4 fruit fly cellular contexts compared by ENCODE assay signal in the genomic region with DNA sequence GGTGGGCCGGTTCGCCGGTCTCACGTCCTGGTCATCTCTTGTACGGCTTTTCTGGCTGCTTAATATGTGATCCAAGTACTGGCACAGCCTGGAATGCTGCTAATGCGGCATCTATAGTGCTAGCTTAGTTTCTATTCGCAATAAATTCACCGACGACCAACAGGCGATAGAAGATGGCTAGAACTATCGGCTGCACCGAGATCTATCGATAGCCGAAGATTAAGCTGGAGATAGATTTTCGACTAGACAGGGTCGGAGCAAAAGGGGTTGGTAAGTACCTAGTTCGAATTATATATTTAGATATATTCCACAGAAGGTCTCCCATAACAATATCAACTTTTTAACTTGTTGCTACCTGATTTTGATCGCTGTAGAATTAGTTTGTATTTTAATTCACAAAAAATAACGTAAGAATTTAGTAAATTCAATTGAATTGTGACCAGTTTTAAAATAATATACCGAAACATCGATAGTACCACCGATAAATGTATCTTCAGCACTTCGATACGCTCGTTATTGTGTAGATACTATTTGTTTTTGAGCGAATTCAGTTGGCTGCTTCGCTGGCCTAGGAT.
TF ChIP-seq lines count a peak whose summit lies in the region.

A gene (minus strand): TSS at position 185 of the 575 bp plus-strand sequence.
A gene (plus strand): TSS at position 499 of the 575 bp plus-strand sequence.

TF ChIP-seq in whole organism, adult, 20 proteins besides CTCF, POLR2A, EP300 and RAD21 (continued from another document):
- TF ChIP-seq CG12768 (GFP tag; optimal IDR thresholded peaks at IDR 0.05; lab: Kevin White, UChicago), result peak; percentile 59
- TF ChIP-seq CG14711 (tag; optimal IDR thresholded peaks at IDR 0.05; lab: Kevin White, UChicago), result peak; percentile 55

TF ChIP-seq in whole organism, embryonic, 481 proteins besides CTCF, POLR2A, EP300 and RAD21 (continued from another document and continues in another):
- TF ChIP-seq CG8478 (optimal IDR thresholded peaks at IDR 0.05; lab: Kevin White, UChicago) (no peak), exex (tag; optimal IDR thresholded peaks at IDR 0.05; lab: Kevin White, UChicago) (peak; percentile 34), Atf-2 (GFP tag; optimal IDR thresholded peaks at IDR 0.05; lab: Kevin White, UChicago) (no peak), wor (GFP tag; IDR thresholded peaks at IDR 0.05; lab: Robert Waterston, UW) (no peak), so (GFP tag; IDR thresholded peaks at IDR 0.05; lab: Robert Waterston, UW) (no peak), CG12391 (tag; optimal IDR thresholded peaks at IDR 0.05; lab: Kevin White, UChicago) (peak; percentile 80), luna (GFP tag; optimal IDR thresholded peaks at IDR 0.05; lab: Kevin White, UChicago) (no peak), tin (GFP tag; optimal IDR thresholded peaks at IDR 0.05; lab: Kevin White, UChicago) (peak; percentile 60), wdn (GFP tag; IDR thresholded peaks at IDR 0.05; lab: Robert Waterston, UW) (peak; percentile 48; the same call in 1 of the 2 replicates), CG33557 (GFP tag; optimal IDR thresholded peaks at IDR 0.05; lab: Kevin White, UChicago) (peak; percentile 54), CG13775 (GFP tag; optimal IDR thresholded peaks at IDR 0.05; lab: Kevin White, UChicago) (peak; percentile 72), gsb-n (tag; optimal IDR thresholded peaks at IDR 0.05; lab: Kevin White, UChicago) (peak; percentile 76), CG6683 (GFP tag; optimal IDR thresholded peaks at IDR 0.05; lab: Kevin White, UChicago) (peak; percentile 8), CG9817 (tag; optimal IDR thresholded peaks at IDR 0.05; lab: Kevin White, UChicago) (peak; percentile 67), CG2120 (GFP tag; optimal IDR thresholded peaks at IDR 0.05; lab: Kevin White, UChicago) (peak; percentile 89), Fer2 (tag; optimal IDR thresholded peaks at IDR 0.05; lab: Kevin White, UChicago) (peak; percentile 16), Dip2 (GFP tag; IDR thresholded peaks at IDR 0.05; lab: Robert Waterston, UW) (no peak), tna (GFP tag; IDR thresholded peaks at IDR 0.05; lab: Robert Waterston, UW; ENCODE audit: partially characterized antibody) (peak; percentile 94), CG17912 (GFP tag; optimal IDR thresholded peaks at IDR 0.05; lab: Kevin White, UChicago) (no peak), CG12236 (GFP tag; optimal IDR thresholded peaks at IDR 0.05; lab: Kevin White, UChicago) (peak; percentile 6), Sin3A (optimal IDR thresholded peaks at IDR 0.05; lab: Kevin White, UChicago) (peak; percentile 79), CG32532 (GFP tag; IDR thresholded peaks at IDR 0.05; lab: Robert Waterston, UW) (peak; percentile 65), CG14014 (GFP tag; IDR thresholded peaks at IDR 0.05; lab: Robert Waterston, UW) (peak; percentile 49; the same call in 1 of the 2 replicates), CG15011 (GFP tag; optimal IDR thresholded peaks at IDR 0.05; lab: Kevin White, UChicago) (no peak), lmd (GFP tag; IDR thresholded peaks at IDR 0.05; lab: Robert Waterston, UW) (peak; percentile 64), HLH4C (GFP tag; IDR thresholded peaks at IDR 0.05; lab: Robert Waterston, UW; ENCODE audit: partially characterized antibody) (peak; percentile 93), org-1 (GFP tag; optimal IDR thresholded peaks at IDR 0.05; lab: Kevin White, UChicago) (peak; percentile 31), Rx (GFP tag; IDR thresholded peaks at IDR 0.05; lab: Robert Waterston, UW) (0 out of 2 replicates have a peak, but pooled peaks have one; percentile 2), zen2 (GFP tag; IDR thresholded peaks at IDR 0.05; lab: Robert Waterston, UW; ENCODE audit: partially characterized antibody) (peak; percentile 74), Asciz (GFP tag; optimal IDR thresholded peaks at IDR 0.05; lab: Kevin White, UChicago) (peak; percentile 39), CG7271 (tag; optimal IDR thresholded peaks at IDR 0.05; lab: Kevin White, UChicago) (no peak), HLHmδ (GFP tag; optimal IDR thresholded peaks at IDR 0.05; lab: Kevin White, UChicago) (no peak), sens (GFP tag; lab: Kevin White, UChicago) (peak; percentile 95), ewg (GFP tag; optimal IDR thresholded peaks at IDR 0.05; lab: Kevin White, UChicago) (peak; percentile 38), ftz-f1 (GFP tag; optimal IDR thresholded peaks at IDR 0.05; lab: Kevin White, UChicago) (peak; percentile 12), Scr (GFP tag; IDR thresholded peaks at IDR 0.05; lab: Robert Waterston, UW; ENCODE audit: partially characterized antibody) (peak; percentile 96), MESR4 (GFP tag; optimal IDR thresholded peaks at IDR 0.05; lab: Kevin White, UChicago) (peak; percentile 58), Optix (GFP tag; IDR thresholded peaks at IDR 0.05; lab: Robert Waterston, UW) (no peak), phol (tag; optimal IDR thresholded peaks at IDR 0.05; lab: Kevin White, UChicago) (peak; percentile 95), tap (tag; optimal IDR thresholded peaks at IDR 0.05; lab: Kevin White, UChicago) (peak; percentile 18)

TF ChIP-seq in whole organism, prepupa, 60 proteins besides CTCF, POLR2A, EP300 and RAD21 (continued from another document):
- peak; percentile 63 for TF ChIP-seq Smox (GFP tag; optimal IDR thresholded peaks at IDR 0.05; lab: Kevin White, UChicago)
- no peak for TF ChIP-seq CG8632 (GFP tag; optimal IDR thresholded peaks at IDR 0.05; lab: Kevin White, UChicago)
- peak; percentile 73 for TF ChIP-seq topi (GFP tag; optimal IDR thresholded peaks at IDR 0.05; lab: Kevin White, UChicago)
- TF ChIP-seq CG10669 (GFP tag; optimal IDR thresholded peaks at IDR 0.05; lab: Kevin White, UChicago), result no peak
- TF ChIP-seq CG16779 (tag; optimal IDR thresholded peaks at IDR 0.05; lab: Kevin White, UChicago), result no peak
- TF ChIP-seq OdsH (GFP tag; optimal IDR thresholded peaks at IDR 0.05; lab: Kevin White, UChicago), result no peak
- peak; percentile 33 for TF ChIP-seq CG6276 (GFP tag; optimal IDR thresholded peaks at IDR 0.05; lab: Kevin White, UChicago)
- TF ChIP-seq salr (GFP tag; optimal IDR thresholded peaks at IDR 0.05; lab: Kevin White, UChicago), result peak in 1 of 2 experiments; percentile 40
- TF ChIP-seq CG34406 (GFP tag; optimal IDR thresholded peaks at IDR 0.05; lab: Kevin White, UChicago), result peak; percentile 66
- TF ChIP-seq fkh (GFP tag; optimal IDR thresholded peaks at IDR 0.05; lab: Kevin White, UChicago), result peak; percentile 65
- peak; percentile 14 for TF ChIP-seq CG1621 (tag; optimal IDR thresholded peaks at IDR 0.05; lab: Kevin White, UChicago)
- no peak for TF ChIP-seq pdm3 (GFP tag; optimal IDR thresholded peaks at IDR 0.05; lab: Kevin White, UChicago)
- TF ChIP-seq svp (GFP tag; lab: Kevin White, UChicago), result no peak
- TF ChIP-seq CG8119 (GFP tag; IDR thresholded peaks at IDR 0.05; lab: Robert Waterston, UW), result 0 out of 3 replicates have a peak, but pooled peaks have one; percentile 12
- peak; percentile 66 for TF ChIP-seq Hr39 (GFP tag; optimal IDR thresholded peaks at IDR 0.05; lab: Kevin White, UChicago)
- no peak; the same call in 1 of the 3 replicates for TF ChIP-seq eg (GFP tag; IDR thresholded peaks at IDR 0.05; lab: Robert Waterston, UW)
- TF ChIP-seq cyc (GFP tag; optimal IDR thresholded peaks at IDR 0.05; lab: Kevin White, UChicago), result peak; percentile 63
- peak; percentile 72 for TF ChIP-seq lz (GFP tag; optimal IDR thresholded peaks at IDR 0.05; lab: Kevin White, UChicago)
- no peak for TF ChIP-seq dac (GFP tag; optimal IDR thresholded peaks at IDR 0.05; lab: Kevin White, UChicago)
- TF ChIP-seq CG3919 (GFP tag; optimal IDR thresholded peaks at IDR 0.05; lab: Kevin White, UChicago), result no peak
- no peak for TF ChIP-seq CG9139 (GFP tag; optimal IDR thresholded peaks at IDR 0.05; lab: Kevin White, UChicago)
- TF ChIP-seq CG10631 (GFP tag; optimal IDR thresholded peaks at IDR 0.05; lab: Kevin White, UChicago), result peak; percentile 64
- TF ChIP-seq CG7368 (GFP tag; optimal IDR thresholded peaks at IDR 0.05; lab: Kevin White, UChicago), result no peak
- peak; percentile 34 for TF ChIP-seq vri (GFP tag; optimal IDR thresholded peaks at IDR 0.05; lab: Kevin White, UChicago)
- peak; percentile 15 for TF ChIP-seq Eip93F (GFP tag; optimal IDR thresholded peaks at IDR 0.05; lab: Kevin White, UChicago)
- no peak for TF ChIP-seq CG6854 (GFP tag; optimal IDR thresholded peaks at IDR 0.05; lab: Kevin White, UChicago)
- peak; percentile 27 for TF ChIP-seq net (GFP tag; optimal IDR thresholded peaks at IDR 0.05; lab: Kevin White, UChicago)
- no peak for TF ChIP-seq spab (GFP tag; optimal IDR thresholded peaks at IDR 0.05; lab: Kevin White, UChicago)
- TF ChIP-seq Met (GFP tag; optimal IDR thresholded peaks at IDR 0.05; lab: Kevin White, UChicago), result peak; percentile 66
- TF ChIP-seq Sox102F (GFP tag; optimal IDR thresholded peaks at IDR 0.05; lab: Kevin White, UChicago), result no peak
- peak; percentile 37 for TF ChIP-seq Sox15 (GFP tag; optimal IDR thresholded peaks at IDR 0.05; lab: Kevin White, UChicago)
- peak; percentile 52 for TF ChIP-seq achi (GFP tag; optimal IDR thresholded peaks at IDR 0.05; lab: Kevin White, UChicago)
- TF ChIP-seq Ets21C (GFP tag; optimal IDR thresholded peaks at IDR 0.05; lab: Kevin White, UChicago), result peak; percentile 61
- TF ChIP-seq Lpt (GFP tag; optimal IDR thresholded peaks at IDR 0.05; lab: Kevin White, UChicago), result no peak
- no peak for TF ChIP-seq CG11762 (GFP tag; optimal IDR thresholded peaks at IDR 0.05; lab: Kevin White, UChicago; ENCODE audit: insufficient read depth)
- peak; percentile 49; the same call in 1 of the 2 replicates for TF ChIP-seq Gug (GFP tag; IDR thresholded peaks at IDR 0.05; lab: Robert Waterston, UW)
- no peak for TF ChIP-seq fd85E (GFP tag; optimal IDR thresholded peaks at IDR 0.05; lab: Kevin White, UChicago)
- TF ChIP-seq dsx (GFP tag; optimal IDR thresholded peaks at IDR 0.05; lab: Kevin White, UChicago; ENCODE audit: poor library complexity, severe bottlenecking), result peak; percentile 39
- peak; percentile 64 for TF ChIP-seq Sox14 (GFP tag; optimal IDR thresholded peaks at IDR 0.05; lab: Kevin White, UChicago)
- peak; percentile 37 for TF ChIP-seq CG11902 (GFP tag; optimal IDR thresholded peaks at IDR 0.05; lab: Kevin White, UChicago)
- no peak for TF ChIP-seq CG11294 (GFP tag; IDR thresholded peaks at IDR 0.05; lab: Robert Waterston, UW)
- no peak for TF ChIP-seq CG6808 (GFP tag; optimal IDR thresholded peaks at IDR 0.05; lab: Kevin White, UChicago)

TF ChIP-seq in whole organism, wandering third instar larva, 38 proteins besides CTCF, POLR2A, EP300 and RAD21 (continued from another document):
- TF ChIP-seq Dif (GFP tag; optimal IDR thresholded peaks at IDR 0.05; lab: Kevin White, UChicago; ENCODE audit: partially characterized antibody) (no peak), jim (GFP tag; optimal IDR thresholded peaks at IDR 0.05; lab: Kevin White, UChicago) (no peak), OdsH (GFP tag; optimal IDR thresholded peaks at IDR 0.05; lab: Kevin White, UChicago) (peak; percentile 59), CG32264 (GFP tag; optimal IDR thresholded peaks at IDR 0.05; lab: Kevin White, UChicago) (no peak), Rel (GFP tag; optimal IDR thresholded peaks at IDR 0.05; lab: Kevin White, UChicago) (no peak), Rel (tag; optimal IDR thresholded peaks at IDR 0.05; lab: Kevin White, UChicago) (no peak), brk (GFP tag; optimal IDR thresholded peaks at IDR 0.05; lab: Kevin White, UChicago) (no peak), Hr83 (GFP tag; optimal IDR thresholded peaks at IDR 0.05; lab: Kevin White, UChicago; ENCODE audit: poor library complexity, severe bottlenecking) (peak; percentile 64), Sp1 (GFP tag; optimal IDR thresholded peaks at IDR 0.05; lab: Kevin White, UChicago) (peak; percentile 57), Dfd (GFP tag; optimal IDR thresholded peaks at IDR 0.05; lab: Kevin White, UChicago) (no peak), psq (GFP tag; optimal IDR thresholded peaks at IDR 0.05; lab: Kevin White, UChicago) (peak; percentile 59), CG9705 (GFP tag; optimal IDR thresholded peaks at IDR 0.05; lab: Kevin White, UChicago) (peak; percentile 56), foxo (GFP tag; optimal IDR thresholded peaks at IDR 0.05; lab: Kevin White, UChicago) (peak in 1 of 2 experiments; percentile 79), usp (GFP tag; optimal IDR thresholded peaks at IDR 0.05; lab: Kevin White, UChicago) (no peak), GATAd (GFP tag; optimal IDR thresholded peaks at IDR 0.05; lab: Kevin White, UChicago) (no peak), Vsx2 (GFP tag; optimal IDR thresholded peaks at IDR 0.05; lab: Kevin White, UChicago; ENCODE audit: partially characterized antibody) (no peak)
